Fruit fly (Drosophila melanogaster) whole organism: ENCODE data around the gene CG12499.

Experiments
- CG8478 ChIP-seq: fragments of >200 bp; optimal IDR thresholded peaks from 2 replicates; lab custom pipeline; 2018; ENCODE audit warnings: inconsistent platforms
- EcR ChIP-seq, 2 experiments: fragments of >200 bp; optimal IDR thresholded peaks; 2 replicates each; lab custom pipeline; 2017; ENCODE audit warnings: missing biosample characterization in 2 of 2, missing genetic modification characterization in 2 of 2, missing genetic modification reagents in 2 of 2
- pan ChIP-seq: fragments of >200 bp; optimal IDR thresholded peaks from 2 replicates; lab custom pipeline; 2017
- psq ChIP-seq: fragments of >200 bp; optimal IDR thresholded peaks from 2 replicates; lab custom pipeline; 2017
- usp ChIP-seq: fragments of >200 bp; optimal IDR thresholded peaks from 2 replicates; lab custom pipeline; 2017; ENCODE audit warnings: missing biosample characterization, missing genetic modification characterization, mixed read lengths

dm6 chr3R:22410537-22411360 is 35.6 kb downstream of the CG12499 start, which contains the start of the genes CG13850 and lqfR:
- TF ChIP-seq pan, result no peak
- TF ChIP-seq psq (lab: Kevin White, UChicago), result no peak
- TF ChIP-seq usp (GFP tag; lab: Kevin White, UChicago), result no peak
- TF ChIP-seq CG8478 (lab: Kevin White, UChicago), result no peak
- no peak for TF ChIP-seq EcR (GFP tag; optimal IDR thresholded peaks at IDR 0.05; lab: Kevin White, UChicago)
